Worm (Caenorhabditis elegans): ENCODE results near the gene cisd-3.2.

- no peak for TF ChIP-seq W03F9.2 (tag; optimal IDR thresholded peaks at IDR 0.05)
- no peak for TF ChIP-seq him-1 (tag; optimal IDR thresholded peaks at IDR 0.05)
- no peak for TF ChIP-seq dao-5 (tag; optimal IDR thresholded peaks at IDR 0.05)
Observed at ce11 chrIII:1508244-1508643, 32.0 kb upstream of the cisd-3.2 start.

Data from whole organism, L4/young adult.